Worm (Caenorhabditis elegans) whole organism, late embryonic: ENCODE data around the gene C16C10.8.
A peak's percentile ranks its signal among the peaks of the same experiment; 100 is the strongest.

Experiments used
- C08G9.2 ChIP-seq: sonication (generic microtip); optimal IDR thresholded peaks from 2 replicates; lab custom pipeline; 2016; ENCODE audit warnings: mild to moderate bottlenecking, missing genetic modification characterization, moderate library complexity, missing compliant biosample characterization
- K09A11.1 ChIP-seq: sonication (generic microtip); optimal IDR thresholded peaks from 2 replicates; lab custom pipeline; 2017; ENCODE audit warnings: antibody characterized with exemption, mild to moderate bottlenecking, missing genetic modification characterization, missing compliant biosample characterization; ENCODE audit not compliant: insufficient read depth
- T23F11.4 ChIP-seq: fragments of 200-800 bp; sonication (Bioruptor generic); optimal IDR thresholded peaks from 2 replicates; lab custom pipeline; 2018; ENCODE audit warnings: mild to moderate bottlenecking, missing genetic modification characterization, missing compliant biosample characterization
- ahr-1 ChIP-seq: sonication (generic microtip); optimal IDR thresholded peaks from 2 replicates; lab custom pipeline; 2016; ENCODE audit warnings: missing genetic modification characterization, missing compliant biosample characterization
- ceh-22 ChIP-seq: sonication (generic microtip); optimal IDR thresholded peaks from 2 replicates; lab custom pipeline; 2017; ENCODE audit warnings: missing biosample characterization, missing genetic modification characterization
- ceh-24 ChIP-seq: sonication (generic microtip); optimal IDR thresholded peaks from 2 replicates; lab custom pipeline; 2016; ENCODE audit warnings: mild to moderate bottlenecking, missing genetic modification characterization, missing compliant biosample characterization
- ceh-31 ChIP-seq: sonication (generic microtip); optimal IDR thresholded peaks from 2 replicates; lab custom pipeline; 2016; ENCODE audit warnings: missing genetic modification characterization, missing compliant biosample characterization
- ceh-45 ChIP-seq: fragments of 200-800 bp; sonication (Bioruptor generic); IDR thresholded peaks from 2 replicates; pipeline ENCODE4 v1.3.6; 2022; ENCODE audit warnings: missing genetic modification reagents, missing genetic modification characterization, missing compliant biosample characterization
- che-1 ChIP-seq: sonication (generic microtip); optimal IDR thresholded peaks from 2 replicates; lab custom pipeline; 2016; ENCODE audit warnings: mild to moderate bottlenecking, missing genetic modification characterization, missing compliant biosample characterization
- dve-1 ChIP-seq: sonication (generic microtip); optimal IDR thresholded peaks from 2 replicates; lab custom pipeline; 2017; ENCODE audit warnings: antibody characterized with exemption, mild to moderate bottlenecking, missing genetic modification characterization, missing compliant biosample characterization
- elt-2 ChIP-seq: sonication (generic microtip); optimal IDR thresholded peaks from 2 replicates; lab custom pipeline; 2016; ENCODE audit warnings: missing genetic modification reagents, missing genetic modification characterization, missing compliant biosample characterization
- ets-4 ChIP-seq: sonication (generic microtip); optimal IDR thresholded peaks from 2 replicates; lab custom pipeline; 2016; ENCODE audit warnings: missing genetic modification characterization, missing compliant biosample characterization
- eyg-1 ChIP-seq: sonication (generic microtip); optimal IDR thresholded peaks from 2 replicates; lab custom pipeline; 2016; ENCODE audit warnings: missing genotype, missing genetic modification characterization, missing compliant biosample characterization
- fax-1 ChIP-seq: sonication (generic microtip); optimal IDR thresholded peaks from 2 replicates; lab custom pipeline; 2016; ENCODE audit warnings: missing genotype, missing genetic modification characterization, missing compliant biosample characterization
- fkh-10 ChIP-seq: fragments of 150-350 bp; optimal IDR thresholded peaks from 2 replicates; lab custom pipeline; 2014; ENCODE audit warnings: missing biosample characterization, missing genetic modification reagents, missing genetic modification characterization
- gmeb-2 ChIP-seq: sonication (generic microtip); optimal IDR thresholded peaks from 2 replicates; lab custom pipeline; 2016; ENCODE audit warnings: missing genetic modification characterization, inconsistent platforms, missing compliant biosample characterization
- hlh-15 ChIP-seq: sonication (generic microtip); optimal IDR thresholded peaks from 2 replicates; lab custom pipeline; 2016; ENCODE audit warnings: missing genetic modification characterization, missing compliant biosample characterization
- hlh-8 ChIP-seq: sonication (generic microtip); optimal IDR thresholded peaks from 2 replicates; lab custom pipeline; 2016; ENCODE audit warnings: missing genotype, missing genetic modification characterization, missing compliant biosample characterization
- nfya-1 ChIP-seq: sonication (generic microtip); optimal IDR thresholded peaks from 2 replicates; lab custom pipeline; 2017; ENCODE audit warnings: missing genetic modification characterization, mild to moderate bottlenecking, missing compliant biosample characterization, antibody characterized with exemption, moderate library complexity
- nhr-11 ChIP-seq: fragments of 150-350 bp; optimal IDR thresholded peaks from 2 replicates; lab custom pipeline; 2014; ENCODE audit warnings: missing biosample characterization, missing genetic modification characterization
- nhr-232 ChIP-seq: sonication (generic microtip); optimal IDR thresholded peaks from 2 replicates; lab custom pipeline; 2016; ENCODE audit warnings: missing genetic modification characterization, missing compliant biosample characterization
- npax-4 ChIP-seq: sonication (generic microtip); optimal IDR thresholded peaks from 2 replicates; lab custom pipeline; 2016; ENCODE audit warnings: missing genetic modification characterization, missing compliant biosample characterization
- ref-2 ChIP-seq: sonication (generic microtip); optimal IDR thresholded peaks from 2 replicates; lab custom pipeline; 2016; ENCODE audit warnings: missing genetic modification characterization, missing compliant biosample characterization
- sox-2 ChIP-seq: fragments of 200-800 bp; sonication (Bioruptor generic); IDR thresholded peaks from 2 replicates; pipeline ENCODE4 v1.3.6; 2022; ENCODE audit warnings: missing genetic modification reagents, missing genetic modification characterization, missing compliant biosample characterization
- syd-9 ChIP-seq: sonication (generic microtip); optimal IDR thresholded peaks from 2 replicates; lab custom pipeline; 2016; ENCODE audit warnings: mild to moderate bottlenecking, missing genetic modification characterization, moderate library complexity, missing compliant biosample characterization
- tbx-7 ChIP-seq: sonication (generic microtip); optimal IDR thresholded peaks from 2 replicates; lab custom pipeline; 2016; ENCODE audit warnings: missing genotype, missing genetic modification characterization, missing compliant biosample characterization
- unc-42 ChIP-seq: sonication (generic microtip); optimal IDR thresholded peaks from 2 replicates; lab custom pipeline; 2016; ENCODE audit warnings: missing genotype, missing genetic modification characterization, missing compliant biosample characterization
- zip-5 ChIP-seq: sonication (generic microtip); optimal IDR thresholded peaks from 2 replicates; lab custom pipeline; 2016; ENCODE audit warnings: missing genetic modification characterization, missing compliant biosample characterization

Gene C16C10.8

DNA sequence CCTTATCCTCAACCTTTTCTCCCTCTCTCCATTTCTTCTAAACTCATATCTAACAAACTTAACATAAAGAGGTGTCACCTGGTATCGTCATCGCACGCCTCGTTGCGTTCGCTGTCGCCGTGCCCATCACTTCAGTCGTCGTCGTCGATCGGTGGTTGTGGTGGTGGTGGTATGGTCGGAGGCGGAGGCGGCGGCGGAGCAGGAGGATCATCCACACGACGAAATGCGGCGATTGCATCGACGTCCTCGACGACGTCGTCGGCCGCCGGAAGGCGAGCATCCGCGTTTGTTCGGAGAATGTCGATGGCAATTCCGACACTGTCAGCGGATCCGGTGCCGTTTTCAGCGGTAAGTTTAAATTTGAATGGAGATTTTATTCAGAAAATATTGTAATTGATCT lies 29.9 kb downstream of the C16C10.8 start:
- TF ChIP-seq ahr-1 (tag; lab: Kevin White, UChicago): no peak
- TF ChIP-seq fax-1 (tag; lab: Kevin White, UChicago): no peak
- TF ChIP-seq fkh-10 (GFP tag; lab: Kevin White, UChicago): no peak
- TF ChIP-seq ceh-31: no peak
- no peak for TF ChIP-seq dve-1 (tag; lab: Kevin White, UChicago)
- TF ChIP-seq C08G9.2 (tag; lab: Kevin White, UChicago): no peak
- no peak for TF ChIP-seq hlh-8
- no peak for TF ChIP-seq hlh-15 (tag; lab: Kevin White, UChicago)
- TF ChIP-seq nhr-11: no peak
- TF ChIP-seq nfya-1 (tag; lab: Kevin White, UChicago): no peak

DNA sequence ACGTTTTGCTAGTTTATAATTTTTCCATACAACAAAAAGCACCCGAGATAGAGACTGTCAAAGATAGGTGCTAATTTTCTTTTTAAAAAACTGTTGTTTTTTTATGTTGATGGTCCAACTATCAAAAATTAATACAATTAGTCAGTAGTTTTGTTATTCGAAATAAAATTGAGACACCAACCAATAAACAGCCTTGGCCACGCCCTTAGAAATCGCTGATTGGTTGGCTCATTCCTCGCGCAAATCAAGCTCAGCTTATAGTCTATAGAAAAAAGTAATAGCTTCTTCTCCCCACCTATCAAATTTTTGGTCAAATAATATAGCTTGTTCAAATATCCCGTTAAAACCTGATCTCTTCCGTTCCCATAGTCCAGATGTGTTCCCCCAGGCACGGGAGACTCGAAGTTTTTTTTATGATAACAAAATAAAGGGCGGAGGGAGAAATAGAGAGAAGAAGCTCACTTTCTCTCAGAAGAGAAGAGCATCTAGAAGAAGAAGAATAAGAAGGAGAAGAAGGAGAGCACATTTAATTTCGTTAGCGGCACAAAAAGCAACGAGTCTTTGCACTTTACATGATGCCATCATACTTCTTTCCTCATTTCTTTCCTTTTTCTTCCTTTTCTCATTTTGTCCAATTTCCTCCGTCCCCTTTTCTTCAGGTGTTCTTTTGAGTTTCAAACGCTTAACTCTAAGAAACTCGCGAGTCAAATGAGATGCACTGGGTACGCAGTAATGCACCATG lies 32.0 kb downstream of the C16C10.8 start:
- TF ChIP-seq unc-42 (tag; lab: Kevin White, UChicago) (peak; percentile 92), zip-5 (tag; lab: Kevin White, UChicago) (no peak), nfya-1 (tag; lab: Kevin White, UChicago) (peak; percentile 95), K09A11.1 (tag; lab: Kevin White, UChicago) (no peak), ceh-31 (peak; percentile 2)

- TF ChIP-seq sox-2 (GFP tag; lab: Robert Waterston, UW): no peak
- no peak for TF ChIP-seq ceh-45 (GFP tag; lab: Robert Waterston, UW)
- no peak for TF ChIP-seq eyg-1 (tag; lab: Kevin White, UChicago)
- TF ChIP-seq ceh-24 (tag; lab: Kevin White, UChicago): no peak
Measured at ce11 chrIII:4123900-4124299, 40.1 kb downstream of the C16C10.8 start.

DNA sequence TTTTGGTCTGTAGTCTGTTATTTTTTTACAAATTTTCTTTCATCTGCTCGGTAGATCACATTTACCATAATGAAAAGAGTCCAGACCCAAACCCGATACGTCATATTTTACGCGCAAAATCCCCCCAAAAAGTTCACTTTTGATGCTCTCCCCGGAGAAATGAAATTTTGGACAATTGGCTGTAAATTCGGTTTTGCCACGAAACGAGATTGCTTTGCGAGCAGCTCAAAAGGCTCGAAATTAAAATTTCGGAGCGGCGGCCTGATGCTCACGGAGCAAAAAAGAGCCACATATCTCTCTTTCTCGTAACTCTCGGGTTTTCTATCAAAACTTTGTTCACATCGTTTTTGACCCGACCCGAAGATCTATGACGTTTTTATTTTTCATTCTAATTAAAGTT lies 40.7 kb downstream of the C16C10.8 start:
- TF ChIP-seq unc-42 (tag; lab: Kevin White, UChicago) (peak; percentile 72), ceh-22 (tag; lab: Kevin White, UChicago) (no peak)

ce11 chrIII:4120386-4120785 lies 43.6 kb downstream of the C16C10.8 start:
- TF ChIP-seq ets-4 (tag; lab: Kevin White, UChicago) (no peak), gmeb-2 (tag; lab: Kevin White, UChicago) (no peak), nhr-232 (tag; lab: Kevin White, UChicago) (no peak), nfya-1 (tag; lab: Kevin White, UChicago) (peak; percentile 79), che-1 (tag; lab: Kevin White, UChicago) (no peak)

- TF ChIP-seq unc-42 (tag; lab: Kevin White, UChicago): peak; percentile 75
- TF ChIP-seq C08G9.2 (tag; lab: Kevin White, UChicago): no peak
- TF ChIP-seq T23F11.4: no peak
- TF ChIP-seq syd-9 (tag; lab: Kevin White, UChicago): no peak
Measured at ce11 chrIII:4119736-4120135, 44.2 kb downstream of the C16C10.8 start.

DNA sequence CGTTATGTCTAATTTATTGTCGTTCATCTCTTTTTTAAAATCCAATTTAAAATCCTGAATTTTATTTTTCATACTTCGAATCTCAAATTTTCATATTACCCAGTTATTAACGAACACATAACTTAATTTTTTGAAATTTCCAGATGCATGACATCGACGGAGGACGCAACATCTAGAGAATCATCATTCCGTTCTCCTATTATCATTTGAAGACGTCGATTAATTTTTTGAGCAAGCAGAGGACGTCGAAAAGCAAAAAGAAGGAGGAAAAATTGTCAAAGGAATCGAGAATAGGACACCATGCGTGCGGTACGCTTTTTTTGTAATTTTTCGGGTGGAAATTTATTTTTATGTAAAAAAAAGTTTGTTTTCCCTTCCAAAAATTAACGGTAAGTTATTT lies 48.9 kb downstream of the C16C10.8 start, which contains the start of gene unc-103:
Gene unc-103, plus strand, starts transcription at position 301 of the 400 bp plus-strand sequence.
- TF ChIP-seq npax-4: no peak
- TF ChIP-seq ref-2 (tag; lab: Kevin White, UChicago): no peak
- no peak for TF ChIP-seq fkh-10 (GFP tag; lab: Kevin White, UChicago)
- TF ChIP-seq nhr-11: no peak
- no peak for TF ChIP-seq nfya-1 (tag; lab: Kevin White, UChicago)
- no peak for TF ChIP-seq tbx-7 (tag; lab: Kevin White, UChicago)
- no peak for TF ChIP-seq elt-2 (tag; lab: Kevin White, UChicago)
